In genomic region chr3R:15507760-15508159, dm6 we compare ENCODE assay signal across 3 fruit fly cellular contexts.
A peak's percentile ranks its signal among the peaks of the same experiment; 100 is the strongest.
TF ChIP-seq lines count a peak whose summit lies in the region.

No protein-coding gene starts in this region.

- TF ChIP-seq CTCF in whole organism, embryonic (GFP tag; optimal IDR thresholded peaks at IDR 0.05; lab: Kevin White, UChicago), result no peak

TF ChIP-seq in whole organism, adult, 20 proteins besides CTCF, POLR2A, EP300 and RAD21:
- no peak for TF ChIP-seq bab1 (GFP tag; optimal IDR thresholded peaks at IDR 0.05; lab: Kevin White, UChicago)
- no peak for TF ChIP-seq CG1620 (GFP tag; optimal IDR thresholded peaks at IDR 0.05; lab: Kevin White, UChicago)
- peak; percentile 53 for TF ChIP-seq kay (GFP tag; lab: Kevin White, UChicago; ENCODE audit: borderline replicate concordance)
- no peak for TF ChIP-seq Crg-1 (GFP tag; optimal IDR thresholded peaks at IDR 0.05; lab: Kevin White, UChicago)
- no peak for TF ChIP-seq CG5204 (GFP tag; optimal IDR thresholded peaks at IDR 0.05; lab: Kevin White, UChicago)

TF ChIP-seq in whole organism, embryonic, 481 proteins besides CTCF, POLR2A, EP300 and RAD21:
- no peak for TF ChIP-seq lbe (GFP tag; optimal IDR thresholded peaks at IDR 0.05; lab: Kevin White, UChicago)
- TF ChIP-seq exex (tag; optimal IDR thresholded peaks at IDR 0.05; lab: Kevin White, UChicago), result peak; percentile 44
TF ChIP-seq in whole organism, embryonic: peak in this region for 1.

TF ChIP-seq in whole organism, prepupa, 60 proteins besides CTCF, POLR2A, EP300 and RAD21:
- TF ChIP-seq svp (GFP tag; lab: Kevin White, UChicago) (peak; percentile 67), CG3032 (tag; optimal IDR thresholded peaks at IDR 0.05; lab: Kevin White, UChicago) (no peak), acj6 (GFP tag; optimal IDR thresholded peaks at IDR 0.05; lab: Kevin White, UChicago) (no peak), CG1621 (tag; optimal IDR thresholded peaks at IDR 0.05; lab: Kevin White, UChicago) (no peak), dsx (GFP tag; optimal IDR thresholded peaks at IDR 0.05; lab: Kevin White, UChicago; ENCODE audit: poor library complexity, severe bottlenecking) (no peak), Blimp-1 (GFP tag; optimal IDR thresholded peaks at IDR 0.05; lab: Kevin White, UChicago) (no peak), lz (GFP tag; optimal IDR thresholded peaks at IDR 0.05; lab: Kevin White, UChicago) (no peak), Gug (GFP tag; IDR thresholded peaks at IDR 0.05; lab: Robert Waterston, UW) (no peak)
